Fruit fly (Drosophila melanogaster) whole organism, embryonic: ENCODE results near the gene CG9338.

Experiments
- Ada2b ChIP-seq: fragments of 200-800 bp; sonication (Bioruptor generic); IDR thresholded peaks from 2 replicates; pipeline ENCODE4 v1.3.6; 2022; ENCODE audit warnings: missing biosample characterization, missing genetic modification characterization
- Aef1 ChIP-seq: fragments of 200-800 bp; sonication (Bioruptor generic); IDR thresholded peaks from 3 replicates; pipeline ENCODE4 v1.3.6; 2022; ENCODE audit warnings: missing biosample characterization, missing genetic modification characterization
- Antp ChIP-seq: fragments of 200-800 bp; sonication (Bioruptor generic); optimal IDR thresholded peaks from 3 replicates; lab custom pipeline; 2016; ENCODE audit warnings: missing biosample characterization, missing genetic modification characterization
- Asciz ChIP-seq: fragments of 200-800 bp; sonication (Bioruptor generic); optimal IDR thresholded peaks from 2 replicates; lab custom pipeline; 2017; ENCODE audit warnings: missing biosample characterization, mild to moderate bottlenecking, missing genetic modification characterization, missing genetic modification reagents
- CG10366 ChIP-seq: fragments of 200-800 bp; sonication (Bioruptor generic); IDR thresholded peaks from 2 replicates; pipeline ENCODE4 v1.3.6; 2022; ENCODE audit warnings: missing biosample characterization, missing genetic modification characterization
- CG11560 ChIP-seq: fragments of 200-800 bp; sonication (Bioruptor generic); IDR thresholded peaks from 3 replicates; pipeline ENCODE4 v1.3.6; 2022; ENCODE audit warnings: missing biosample characterization, missing genetic modification characterization
- CG12659 ChIP-seq: fragments of 200-800 bp; sonication (Bioruptor generic); optimal IDR thresholded peaks from 3 replicates; lab custom pipeline; 2017; ENCODE audit warnings: mild to moderate bottlenecking, missing biosample characterization, missing genetic modification reagents, missing genetic modification characterization
- CG1647 ChIP-seq: fragments of 200-800 bp; sonication (Bioruptor generic); optimal IDR thresholded peaks from 3 replicates; lab custom pipeline; 2016; ENCODE audit warnings: missing biosample characterization, missing genetic modification characterization
- CG16863 ChIP-seq: fragments of 200-800 bp; sonication (Bioruptor generic); optimal IDR thresholded peaks from 3 replicates; lab custom pipeline; 2016; ENCODE audit warnings: missing biosample characterization, missing genetic modification characterization
- CG17359 ChIP-seq: fragments of 200-800 bp; sonication (Bioruptor generic); optimal IDR thresholded peaks from 3 replicates; lab custom pipeline; 2018; ENCODE audit warnings: missing biosample characterization, mild to moderate bottlenecking, missing genetic modification characterization, moderate library complexity
- CG18262 ChIP-seq: fragments of 200-800 bp; optimal IDR thresholded peaks from 3 replicates; lab custom pipeline; 2019; ENCODE audit warnings: missing biosample characterization, mild to moderate bottlenecking, missing genetic modification characterization, moderate library complexity
- CG2678 ChIP-seq: fragments of 200-800 bp; sonication (Bioruptor generic); optimal IDR thresholded peaks from 3 replicates; lab custom pipeline; 2019; ENCODE audit warnings: missing biosample characterization, mild to moderate bottlenecking, missing genetic modification characterization, moderate library complexity
- CG30403 ChIP-seq: fragments of 200-800 bp; sonication (Bioruptor generic); optimal IDR thresholded peaks from 3 replicates; lab custom pipeline; 2016; ENCODE audit warnings: missing biosample characterization, missing genetic modification characterization
- CG3065 ChIP-seq: fragments of 200-800 bp; sonication (Bioruptor generic); optimal IDR thresholded peaks from 2 replicates; lab custom pipeline; 2016; ENCODE audit warnings: missing biosample characterization, missing genetic modification characterization
- CG3407 ChIP-seq: fragments of 200-800 bp; sonication (Bioruptor generic); optimal IDR thresholded peaks from 2 replicates; lab custom pipeline; 2018; ENCODE audit warnings: missing biosample characterization, mild to moderate bottlenecking, missing genetic modification characterization
- CG4404 ChIP-seq: fragments of 200-800 bp; sonication (Bioruptor generic); IDR thresholded peaks from 2 replicates; pipeline ENCODE4 v1.3.6; 2022; ENCODE audit warnings: missing biosample characterization, missing genetic modification characterization
- CG4730 ChIP-seq: fragments of 200-800 bp; sonication (Bioruptor generic); IDR thresholded peaks from 2 replicates; pipeline ENCODE4 v1.3.6; 2022; ENCODE audit warnings: missing biosample characterization, missing genetic modification characterization
- CG6791 ChIP-seq: fragments of 200-800 bp; sonication (Bioruptor generic); IDR thresholded peaks from 3 replicates; pipeline ENCODE4 v1.3.6; 2022; ENCODE audit warnings: missing biosample characterization, missing genetic modification characterization; ENCODE audit not compliant: partially characterized antibody
- CG6813 ChIP-seq: fragments of 200-800 bp; sonication (Bioruptor generic); optimal IDR thresholded peaks from 2 replicates; lab custom pipeline; 2017; ENCODE audit warnings: missing biosample characterization, missing genetic modification characterization, mild to moderate bottlenecking, moderate library complexity, missing genetic modification reagents
- CG9609 ChIP-seq: fragments of 200-800 bp; sonication (Bioruptor generic); optimal IDR thresholded peaks from 3 replicates; lab custom pipeline; 2016; ENCODE audit warnings: missing biosample characterization, missing genetic modification characterization
- CoRest ChIP-seq: fragments of 200-800 bp; sonication (Bioruptor generic); optimal IDR thresholded peaks from 3 replicates; lab custom pipeline; 2018; ENCODE audit warnings: missing biosample characterization, mild to moderate bottlenecking, missing genetic modification characterization, moderate library complexity
- Fer1 ChIP-seq: fragments of 200-800 bp; sonication (Bioruptor generic); optimal IDR thresholded peaks from 2 replicates; lab custom pipeline; 2017; ENCODE audit warnings: missing biosample characterization, mild to moderate bottlenecking, missing genetic modification characterization
- Gug ChIP-seq: fragments of 200-800 bp; sonication (Bioruptor generic); IDR thresholded peaks from 4 replicates; pipeline ENCODE4 v1.3.6; 2022; ENCODE audit warnings: missing biosample characterization, missing genetic modification characterization
- HLHmδ ChIP-seq: fragments of 200-800 bp; sonication (Bioruptor generic); optimal IDR thresholded peaks from 2 replicates; lab custom pipeline; 2018; ENCODE audit warnings: missing biosample characterization, mild to moderate bottlenecking, missing genetic modification characterization, moderate library complexity
- Max ChIP-seq: fragments of 200-800 bp; sonication (Bioruptor generic); optimal IDR thresholded peaks from 2 replicates; lab custom pipeline; 2016; ENCODE audit warnings: missing biosample characterization, mild to moderate bottlenecking, missing genetic modification characterization
- NfI ChIP-seq: fragments of 200-800 bp; sonication (Bioruptor generic); optimal IDR thresholded peaks from 3 replicates; lab custom pipeline; 2018; ENCODE audit warnings: missing biosample characterization, mild to moderate bottlenecking, missing genetic modification characterization, moderate library complexity
- Sry-δ ChIP-seq: fragments of 200-800 bp; sonication (Bioruptor generic); optimal IDR thresholded peaks from 2 replicates; lab custom pipeline; 2016; ENCODE audit warnings: missing biosample characterization, missing genetic modification characterization
- ara ChIP-seq: fragments of 200-800 bp; sonication (Bioruptor generic); IDR thresholded peaks from 2 replicates; pipeline ENCODE4 v1.3.6; 2022; ENCODE audit warnings: missing biosample characterization, missing genetic modification characterization
- ase ChIP-seq: fragments of 200-800 bp; sonication (Bioruptor generic); IDR thresholded peaks from 3 replicates; pipeline ENCODE4 v1.3.6; 2022; ENCODE audit warnings: missing biosample characterization, missing genetic modification characterization
- az2 ChIP-seq: fragments of 200-800 bp; sonication (Bioruptor generic); optimal IDR thresholded peaks from 3 replicates; lab custom pipeline; 2016; ENCODE audit warnings: missing biosample characterization, missing genetic modification characterization
- btn ChIP-seq: fragments of 200-800 bp; sonication (Bioruptor generic); optimal IDR thresholded peaks from 2 replicates; lab custom pipeline; 2016; ENCODE audit warnings: missing biosample characterization, missing genetic modification characterization
- cwo ChIP-seq: fragments of 200-800 bp; sonication (Bioruptor generic); optimal IDR thresholded peaks from 3 replicates; lab custom pipeline; 2017; ENCODE audit warnings: missing biosample characterization, missing genetic modification characterization, mild to moderate bottlenecking, moderate library complexity, missing genetic modification reagents
- dati ChIP-seq: fragments of 200-800 bp; sonication (Bioruptor generic); IDR thresholded peaks from 2 replicates; pipeline ENCODE4 v1.3.6; 2022; ENCODE audit warnings: missing biosample characterization, missing genetic modification characterization
- fd102C ChIP-seq: fragments of 200-800 bp; sonication (Bioruptor generic); optimal IDR thresholded peaks from 2 replicates; lab custom pipeline; 2018; ENCODE audit warnings: missing biosample characterization, mild to moderate bottlenecking, missing genetic modification characterization, moderate library complexity
- fu2 ChIP-seq: fragments of 200-800 bp; sonication (Bioruptor generic); optimal IDR thresholded peaks from 2 replicates; lab custom pipeline; 2016; ENCODE audit warnings: missing biosample characterization, missing genetic modification characterization
- gem ChIP-seq: fragments of 200-800 bp; sonication (Bioruptor generic); optimal IDR thresholded peaks from 2 replicates; lab custom pipeline; 2019; ENCODE audit warnings: missing biosample characterization, mild to moderate bottlenecking, missing genetic modification characterization, moderate library complexity
- gro ChIP-seq: fragments of 200-800 bp; sonication (Bioruptor generic); optimal IDR thresholded peaks from 2 replicates; lab custom pipeline; 2016; ENCODE audit warnings: missing biosample characterization, missing genetic modification characterization
- her ChIP-seq: fragments of 200-800 bp; sonication (Bioruptor generic); optimal IDR thresholded peaks from 2 replicates; lab custom pipeline; 2016; ENCODE audit warnings: missing biosample characterization, missing genetic modification characterization
- kay ChIP-seq: fragments of 200-800 bp; sonication (Bioruptor generic); optimal IDR thresholded peaks from 2 replicates; lab custom pipeline; 2016; ENCODE audit warnings: missing biosample characterization, missing genetic modification characterization
- klu ChIP-seq: fragments of 200-800 bp; sonication (Bioruptor generic); IDR thresholded peaks from 2 replicates; pipeline ENCODE4 v1.3.6; 2022; ENCODE audit warnings: missing biosample characterization, missing genetic modification characterization
- maf-S ChIP-seq: fragments of 200-800 bp; sonication (Bioruptor generic); optimal IDR thresholded peaks from 2 replicates; lab custom pipeline; 2016; ENCODE audit warnings: missing biosample characterization, missing genetic modification characterization
- nom ChIP-seq: fragments of 200-800 bp; sonication (Bioruptor generic); optimal IDR thresholded peaks from 2 replicates; lab custom pipeline; 2017; ENCODE audit warnings: missing biosample characterization, missing genetic modification characterization, mild to moderate bottlenecking, moderate library complexity, missing genetic modification reagents
- oc ChIP-seq: fragments of 200-800 bp; sonication (Bioruptor generic); optimal IDR thresholded peaks from 2 replicates; lab custom pipeline; 2018; ENCODE audit warnings: missing biosample characterization, mild to moderate bottlenecking, missing genetic modification characterization, moderate library complexity
- rib ChIP-seq: fragments of 200-800 bp; sonication (Bioruptor generic); IDR thresholded peaks from 2 replicates; pipeline ENCODE4 v1.3.6; 2022; ENCODE audit warnings: missing biosample characterization, missing genetic modification characterization
- sr ChIP-seq: fragments of 200-800 bp; sonication (Bioruptor generic); IDR thresholded peaks from 3 replicates; pipeline ENCODE4 v1.3.6; 2022; ENCODE audit warnings: missing biosample characterization, missing genetic modification characterization
- stwl ChIP-seq: fragments of 200-800 bp; sonication (Bioruptor generic); optimal IDR thresholded peaks from 3 replicates; lab custom pipeline; 2018; ENCODE audit warnings: missing biosample characterization, mild to moderate bottlenecking, missing genetic modification characterization, moderate library complexity
- trh ChIP-seq: fragments of 200-800 bp; sonication (Bioruptor generic); optimal IDR thresholded peaks from 2 replicates; lab custom pipeline; 2016; ENCODE audit warnings: missing biosample characterization, missing genetic modification characterization
- tup ChIP-seq: fragments of 200-800 bp; sonication (Bioruptor generic); optimal IDR thresholded peaks from 2 replicates; lab custom pipeline; 2016; ENCODE audit warnings: missing biosample characterization, mild to moderate bottlenecking, missing genetic modification characterization, moderate library complexity

CG9338 gene

dm6 chr2L:20881353-20882079 is 16.5 kb downstream of the CG9338 start (continued):
- TF ChIP-seq ara (0 out of 2 replicates have a peak, but pooled peaks have one; percentile 47), sr (GFP tag; lab: Robert Waterston, UW) (no peak), fu2 (GFP tag; lab: Kevin White, UChicago) (peak; percentile 54), her (GFP tag; lab: Kevin White, UChicago) (peak; percentile 39), CG6791 (GFP tag; lab: Robert Waterston, UW) (0 out of 3 replicates have a peak, but pooled peaks have one; percentile 25), CG18262 (tag; lab: Kevin White, UChicago) (peak; percentile 13), CG11560 (tag; lab: Robert Waterston, UW) (peak; percentile 62; the same call in 1 of the 3 replicates), CG16863 (peak; percentile 17), Asciz (peak; percentile 29), Aef1 (GFP tag; lab: Robert Waterston, UW) (peak; percentile 54; the same call in 2 of the 3 replicates), rib (GFP tag; lab: Robert Waterston, UW) (peak; percentile 74), CoRest (tag; lab: Kevin White, UChicago) (peak; percentile 30), btn (GFP tag; lab: Kevin White, UChicago) (no peak), CG12659 (GFP tag; lab: Kevin White, UChicago) (peak; percentile 41), CG3065 (GFP tag; lab: Kevin White, UChicago) (no peak), NfI (peak; percentile 12), ase (GFP tag; lab: Robert Waterston, UW) (0 out of 3 replicates have a peak, but pooled peaks have one; percentile 34), maf-S (GFP tag; lab: Kevin White, UChicago) (no peak), CG9609 (GFP tag; lab: Kevin White, UChicago) (peak; percentile 23), trh (GFP tag; lab: Kevin White, UChicago) (no peak), CG10366 (GFP tag; lab: Robert Waterston, UW) (peak; percentile 55), gem (peak; percentile 67), CG1647 (peak; percentile 32), CG2678 (tag; lab: Kevin White, UChicago) (peak; percentile 69), kay (GFP tag; lab: Kevin White, UChicago) (peak; percentile 27), nom (GFP tag; lab: Kevin White, UChicago) (peak; percentile 18), dati (GFP tag; lab: Robert Waterston, UW) (0 out of 2 replicates have a peak, but pooled peaks have one; percentile 17), az2 (GFP tag; lab: Kevin White, UChicago) (peak; percentile 35), cwo (peak; percentile 76), Gug (peak; percentile 78; the same call in 3 of the 4 replicates), Fer1 (GFP tag; lab: Kevin White, UChicago) (peak; percentile 51), CG6813 (GFP tag; lab: Kevin White, UChicago) (peak; percentile 23), CG17359 (tag; lab: Kevin White, UChicago) (peak; percentile 26), CG4730 (GFP tag; lab: Robert Waterston, UW) (0 out of 2 replicates have a peak, but pooled peaks have one; percentile 12), Sry-δ (GFP tag; lab: Kevin White, UChicago) (peak; percentile 20), CG4404 (GFP tag; lab: Robert Waterston, UW) (0 out of 2 replicates have a peak, but pooled peaks have one; percentile 21), CG30403 (peak; percentile 59), CG3407 (peak; percentile 27), stwl (no peak), HLHmδ (GFP tag; lab: Kevin White, UChicago) (peak; percentile 54), fd102C (GFP tag; lab: Kevin White, UChicago) (no peak), gro (GFP tag; lab: Kevin White, UChicago) (peak; percentile 67), tup (GFP tag; lab: Kevin White, UChicago) (peak; percentile 3), Antp (GFP tag; lab: Kevin White, UChicago) (peak; percentile 67), Max (GFP tag; lab: Kevin White, UChicago) (peak; percentile 20), oc (tag; lab: Kevin White, UChicago) (no peak), Ada2b (GFP tag; lab: Robert Waterston, UW) (peak; percentile 31; the same call in 1 of the 2 replicates), klu (GFP tag; lab: Robert Waterston, UW) (0 out of 2 replicates have a peak, but pooled peaks have one; percentile 49)
